Fruit fly (Drosophila melanogaster) whole organism, embryonic: Measurements from ENCODE around the gene wds.
A peak's percentile ranks its signal among the peaks of the same experiment; 100 is the strongest.

ENCODE experiments used
- ATbp ChIP-seq: fragments of 200-800 bp; sonication (Bioruptor generic); optimal IDR thresholded peaks from 2 replicates; lab custom pipeline; 2017; ENCODE audit warnings: missing biosample characterization, mild to moderate bottlenecking, missing genetic modification characterization, missing genetic modification reagents
- Asciz ChIP-seq: fragments of 200-800 bp; sonication (Bioruptor generic); optimal IDR thresholded peaks from 2 replicates; lab custom pipeline; 2017; ENCODE audit warnings: missing biosample characterization, mild to moderate bottlenecking, missing genetic modification characterization, missing genetic modification reagents
- Atf-2 ChIP-seq: fragments of 200-800 bp; sonication (Bioruptor generic); optimal IDR thresholded peaks from 2 replicates; lab custom pipeline; 2016; ENCODE audit warnings: missing biosample characterization, missing genetic modification characterization
- Bdp1 ChIP-seq: fragments of 200-800 bp; sonication (Bioruptor generic); optimal IDR thresholded peaks from 3 replicates; lab custom pipeline; 2016; ENCODE audit warnings: missing biosample characterization, missing genetic modification characterization
- CG11695 ChIP-seq: fragments of 200-800 bp; sonication (Bioruptor generic); IDR thresholded peaks from 3 replicates; pipeline ENCODE4 v1.3.6; 2022; ENCODE audit warnings: missing biosample characterization, missing genetic modification characterization
- CG12104 ChIP-seq: fragments of 200-800 bp; sonication (Bioruptor generic); optimal IDR thresholded peaks from 3 replicates; lab custom pipeline; 2016; ENCODE audit warnings: missing biosample characterization, missing genetic modification characterization
- CG12155 ChIP-seq: fragments of 200-800 bp; sonication (Bioruptor generic); optimal IDR thresholded peaks from 3 replicates; lab custom pipeline; 2016; ENCODE audit warnings: missing biosample characterization, missing genetic modification characterization
- CG12391 ChIP-seq: fragments of 200-800 bp; sonication (Bioruptor generic); optimal IDR thresholded peaks from 3 replicates; lab custom pipeline; 2018; ENCODE audit warnings: missing biosample characterization, mild to moderate bottlenecking, missing genetic modification characterization, moderate library complexity
- CG13894 ChIP-seq: fragments of 200-800 bp; sonication (Bioruptor generic); optimal IDR thresholded peaks from 3 replicates; lab custom pipeline; 2018; ENCODE audit warnings: missing biosample characterization, mild to moderate bottlenecking, missing genetic modification characterization, moderate library complexity
- CG15269 ChIP-seq: fragments of 200-800 bp; sonication (Bioruptor generic); optimal IDR thresholded peaks from 2 replicates; lab custom pipeline; 2018; ENCODE audit warnings: missing biosample characterization, mild to moderate bottlenecking, missing genetic modification characterization, moderate library complexity
- CG1529 ChIP-seq: fragments of 200-800 bp; sonication (Bioruptor generic); optimal IDR thresholded peaks from 3 replicates; lab custom pipeline; 2018; ENCODE audit warnings: missing biosample characterization, missing genetic modification characterization
- CG3065 ChIP-seq: fragments of 200-800 bp; sonication (Bioruptor generic); optimal IDR thresholded peaks from 2 replicates; lab custom pipeline; 2016; ENCODE audit warnings: missing biosample characterization, missing genetic modification characterization
- CG31365 ChIP-seq: fragments of 200-800 bp; sonication (Bioruptor generic); optimal IDR thresholded peaks from 2 replicates; lab custom pipeline; 2018; ENCODE audit warnings: missing biosample characterization, mild to moderate bottlenecking, missing genetic modification characterization
- CG43689 ChIP-seq: fragments of 200-800 bp; sonication (Bioruptor generic); IDR thresholded peaks from 2 replicates; pipeline ENCODE4 v1.3.6; 2022; ENCODE audit warnings: missing biosample characterization, missing genetic modification characterization
- CG6765 ChIP-seq: fragments of 200-800 bp; sonication (Bioruptor generic); optimal IDR thresholded peaks from 3 replicates; lab custom pipeline; 2017; ENCODE audit warnings: missing biosample characterization, mild to moderate bottlenecking, missing genetic modification characterization
- CG7786 ChIP-seq: fragments of 200-800 bp; sonication (Bioruptor generic); optimal IDR thresholded peaks from 2 replicates; lab custom pipeline; 2016; ENCODE audit warnings: missing biosample characterization, missing genetic modification characterization
- CG9876 ChIP-seq: fragments of 200-800 bp; sonication (Bioruptor generic); optimal IDR thresholded peaks from 2 replicates; lab custom pipeline; 2016; ENCODE audit warnings: missing biosample characterization, missing genetic modification characterization
- D19B ChIP-seq: fragments of 200-800 bp; sonication (Bioruptor generic); optimal IDR thresholded peaks from 2 replicates; lab custom pipeline; 2017; ENCODE audit warnings: missing biosample characterization, mild to moderate bottlenecking, missing genetic modification characterization
- Dip2 ChIP-seq: fragments of 200-800 bp; sonication (Bioruptor generic); IDR thresholded peaks from 2 replicates; pipeline ENCODE4 v1.3.6; 2022; ENCODE audit warnings: missing biosample characterization, missing genetic modification characterization
- Dll ChIP-seq: fragments of 200-800 bp; sonication (Bioruptor generic); IDR thresholded peaks from 4 replicates; pipeline ENCODE4 v1.3.6; 2022; ENCODE audit warnings: missing biosample characterization, missing genetic modification characterization; ENCODE audit not compliant: partially characterized antibody
- E2f2 ChIP-seq: fragments of 200-800 bp; sonication (Bioruptor generic); IDR thresholded peaks from 2 replicates; pipeline ENCODE4 v1.3.6; 2022; ENCODE audit warnings: missing biosample characterization, missing genetic modification characterization
- HHEX ChIP-seq: fragments of 200-800 bp; sonication (Bioruptor generic); optimal IDR thresholded peaks from 3 replicates; lab custom pipeline; 2017; ENCODE audit warnings: missing biosample characterization, mild to moderate bottlenecking, missing genetic modification characterization, missing genetic modification reagents
- HLH54F ChIP-seq: fragments of 200-800 bp; sonication (Bioruptor generic); optimal IDR thresholded peaks from 3 replicates; lab custom pipeline; 2016; ENCODE audit warnings: missing biosample characterization, missing genetic modification characterization
- Hr3 ChIP-seq: fragments of 200-800 bp; sonication (Bioruptor generic); optimal IDR thresholded peaks from 3 replicates; lab custom pipeline; 2016; ENCODE audit warnings: missing biosample characterization, missing genetic modification characterization
- Med ChIP-seq: fragments of 200-800 bp; sonication (Bioruptor generic); peaks from one replicate; lab custom pipeline; 2016; ENCODE audit warnings: missing biosample characterization, missing genetic modification characterization, mild to moderate bottlenecking, inconsistent platforms, moderate library complexity
- Meics ChIP-seq: fragments of 200-800 bp; sonication (Bioruptor generic); optimal IDR thresholded peaks from 2 replicates; lab custom pipeline; 2017; ENCODE audit warnings: missing biosample characterization, mild to moderate bottlenecking, missing genetic modification characterization
- Nf-YB ChIP-seq: fragments of 200-800 bp; sonication (Bioruptor generic); optimal IDR thresholded peaks from 3 replicates; lab custom pipeline; 2019; ENCODE audit warnings: missing biosample characterization, mild to moderate bottlenecking, missing genetic modification characterization, moderate library complexity
- NfI ChIP-seq: fragments of 200-800 bp; sonication (Bioruptor generic); optimal IDR thresholded peaks from 3 replicates; lab custom pipeline; 2018; ENCODE audit warnings: missing biosample characterization, mild to moderate bottlenecking, missing genetic modification characterization, moderate library complexity
- Opbp ChIP-seq: fragments of 200-800 bp; sonication (Bioruptor generic); IDR thresholded peaks from 3 replicates; pipeline ENCODE4 v1.3.6; 2022; ENCODE audit warnings: missing biosample characterization, missing genetic modification characterization; ENCODE audit not compliant: partially characterized antibody
- Trl ChIP-seq, 3 experiments: fragments of >200 bp in 2 of 3; fragments of 200-800 bp in 1 of 3; sonication (Bioruptor generic) in 1 of 3; optimal IDR thresholded peaks; 2 replicates in 1 of 3; 3 replicates in 2 of 3; lab custom pipeline; 2016 to 2017; ENCODE audit warnings: missing biosample characterization in 1 of 3, missing genetic modification characterization in 1 of 3
- az2 ChIP-seq: fragments of 200-800 bp; sonication (Bioruptor generic); optimal IDR thresholded peaks from 3 replicates; lab custom pipeline; 2016; ENCODE audit warnings: missing biosample characterization, missing genetic modification characterization
- danr ChIP-seq: fragments of 200-800 bp; sonication (Bioruptor generic); IDR thresholded peaks from 2 replicates; pipeline ENCODE4 v1.3.6; 2022; ENCODE audit warnings: missing biosample characterization, missing genetic modification characterization
- dimm ChIP-seq: fragments of 200-800 bp; sonication (Bioruptor generic); IDR thresholded peaks from 2 replicates; pipeline ENCODE4 v1.3.6; 2022; ENCODE audit warnings: missing biosample characterization, missing genetic modification characterization
- dmrt99B ChIP-seq: fragments of 200-800 bp; sonication (Bioruptor generic); optimal IDR thresholded peaks from 2 replicates; lab custom pipeline; 2018; ENCODE audit warnings: missing biosample characterization, mild to moderate bottlenecking, missing genetic modification characterization, moderate library complexity
- dpn ChIP-seq, 2 experiments: fragments of 200-800 bp; sonication (Bioruptor generic); optimal IDR thresholded peaks; 3 replicates each; lab custom pipeline; 2016; ENCODE audit warnings: missing biosample characterization in 2 of 2, missing genetic modification characterization in 2 of 2
- eve ChIP-seq, 2 experiments: fragments of >200 bp; optimal IDR thresholded peaks; 2 replicates each; lab custom pipeline; 2017; ENCODE audit warnings: missing biosample characterization in 2 of 2, missing genetic modification characterization in 2 of 2
- exex ChIP-seq: fragments of 200-800 bp; sonication (Bioruptor generic); optimal IDR thresholded peaks from 4 replicates; lab custom pipeline; 2018; ENCODE audit warnings: missing biosample characterization, mild to moderate bottlenecking, missing genetic modification characterization, moderate library complexity
- gsb ChIP-seq: fragments of 200-800 bp; sonication (Bioruptor generic); IDR thresholded peaks from 2 replicates; pipeline ENCODE4 v1.3.6; 2022; ENCODE audit warnings: missing biosample characterization, missing genetic modification characterization
- hbn ChIP-seq: fragments of 200-800 bp; sonication (Bioruptor generic); IDR thresholded peaks from 2 replicates; pipeline ENCODE4 v1.3.6; 2022; ENCODE audit warnings: missing biosample characterization, missing genetic modification characterization; ENCODE audit not compliant: partially characterized antibody
- hkb ChIP-seq, 2 experiments: fragments of 200-800 bp in 1 of 2; fragments of >200 bp in 1 of 2; sonication (Bioruptor generic) in 1 of 2; IDR thresholded peaks in 1 of 2; optimal IDR thresholded peaks in 1 of 2; 2 replicates each; pipeline versions ENCODE4 v1.3.6 to Lab custom; 2017 to 2022; ENCODE audit warnings: missing biosample characterization in 1 of 2, missing genetic modification characterization in 1 of 2
- kay ChIP-seq: fragments of 200-800 bp; sonication (Bioruptor generic); optimal IDR thresholded peaks from 2 replicates; lab custom pipeline; 2016; ENCODE audit warnings: missing biosample characterization, missing genetic modification characterization
- lmd ChIP-seq: fragments of 200-800 bp; sonication (Bioruptor generic); IDR thresholded peaks from 2 replicates; pipeline ENCODE4 v1.3.6; 2022; ENCODE audit warnings: missing biosample characterization, missing genetic modification characterization
- mirr ChIP-seq: fragments of 200-800 bp; sonication (Bioruptor generic); optimal IDR thresholded peaks from 3 replicates; lab custom pipeline; 2018; ENCODE audit warnings: missing biosample characterization, mild to moderate bottlenecking, missing genetic modification characterization
- pzg ChIP-seq: fragments of 200-800 bp; sonication (Bioruptor generic); optimal IDR thresholded peaks from 3 replicates; lab custom pipeline; 2018; ENCODE audit warnings: missing biosample characterization, mild to moderate bottlenecking, missing genetic modification characterization, moderate library complexity
- ro ChIP-seq: fragments of 200-800 bp; sonication (Bioruptor generic); IDR thresholded peaks from 2 replicates; pipeline ENCODE4 v1.3.6; 2022; ENCODE audit warnings: missing biosample characterization, missing genetic modification characterization
- sens ChIP-seq: fragments of 200-800 bp; sonication (Bioruptor generic); peaks from one replicate; lab custom pipeline; 2016; ENCODE audit warnings: missing biosample characterization, missing genetic modification characterization
- sisA ChIP-seq: fragments of 200-800 bp; sonication (Bioruptor generic); IDR thresholded peaks from 2 replicates; pipeline ENCODE4 v1.3.6; 2022; ENCODE audit warnings: missing biosample characterization, missing genetic modification characterization
- tgo ChIP-seq: fragments of 200-800 bp; sonication (Bioruptor generic); IDR thresholded peaks from 3 replicates; pipeline ENCODE4 v1.3.6; 2022; ENCODE audit warnings: missing biosample characterization, missing genetic modification characterization
- unpg ChIP-seq: fragments of 200-800 bp; sonication (Bioruptor generic); optimal IDR thresholded peaks from 3 replicates; lab custom pipeline; 2018; ENCODE audit warnings: missing biosample characterization, mild to moderate bottlenecking, missing genetic modification characterization, moderate library complexity
- wek ChIP-seq: fragments of 200-800 bp; sonication (Bioruptor generic); optimal IDR thresholded peaks from 3 replicates; lab custom pipeline; 2018; ENCODE audit warnings: missing biosample characterization, mild to moderate bottlenecking, missing genetic modification characterization, moderate library complexity

The wds gene

DNA sequence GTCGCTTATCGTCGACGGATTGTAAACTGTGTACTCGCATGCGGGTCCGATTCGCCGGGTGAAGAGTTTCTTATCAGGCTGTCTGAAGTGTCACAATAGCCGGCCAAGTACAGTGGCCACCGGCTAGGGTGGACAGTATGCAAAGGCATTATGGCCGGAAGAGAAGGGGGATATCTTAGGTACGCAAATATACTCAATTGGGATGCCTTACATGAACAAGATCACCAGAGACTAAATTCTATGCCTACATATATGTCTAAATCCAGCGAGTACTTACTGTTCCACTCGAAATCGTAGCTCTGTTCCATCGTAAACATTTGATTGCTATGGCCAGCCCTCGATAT is 7.9 kb downstream of the wds start (continued):
- TF ChIP-seq eve (GFP tag; optimal IDR thresholded peaks at IDR 0.05; lab: Kevin White, UChicago), result no peak
- peak; percentile 85 for TF ChIP-seq CG6765 (GFP tag; lab: Kevin White, UChicago)
- peak; percentile 80 for TF ChIP-seq ATbp
- peak; percentile 90 for TF ChIP-seq CG12155
- peak; percentile 76 for TF ChIP-seq Asciz (GFP tag; lab: Kevin White, UChicago)
- TF ChIP-seq Dip2 (GFP tag; lab: Robert Waterston, UW), result peak; percentile 41; the same call in 1 of the 2 replicates
- TF ChIP-seq lmd (GFP tag; lab: Robert Waterston, UW), result peak; percentile 96
- peak; percentile 95 for TF ChIP-seq CG7786 (GFP tag; lab: Kevin White, UChicago)
- TF ChIP-seq CG43689 (GFP tag; lab: Robert Waterston, UW), result peak; percentile 81
- peak; percentile 99 for TF ChIP-seq Med (GFP tag; lab: Kevin White, UChicago)
- TF ChIP-seq dimm (GFP tag; lab: Robert Waterston, UW), result peak; percentile 79
- TF ChIP-seq sisA (GFP tag; lab: Robert Waterston, UW), result peak; percentile 95
- TF ChIP-seq Nf-YB (GFP tag; lab: Kevin White, UChicago), result peak; percentile 56
- peak; percentile 95 for TF ChIP-seq Meics (GFP tag; lab: Kevin White, UChicago)
- TF ChIP-seq HLH54F (GFP tag; lab: Kevin White, UChicago), result peak; percentile 91
- peak; percentile 73 for TF ChIP-seq Bdp1 (GFP tag; lab: Kevin White, UChicago)
- peak; percentile 75 for TF ChIP-seq mirr (GFP tag; lab: Kevin White, UChicago)
- peak; percentile 85 for TF ChIP-seq kay (GFP tag; lab: Kevin White, UChicago)
- peak; percentile 91 for TF ChIP-seq CG9876 (GFP tag; lab: Kevin White, UChicago)
- peak; percentile 86 for TF ChIP-seq NfI (GFP tag; lab: Kevin White, UChicago)
- no peak for TF ChIP-seq Dll (GFP tag; lab: Robert Waterston, UW)
- TF ChIP-seq wek (GFP tag; lab: Kevin White, UChicago), result peak; percentile 68
- TF ChIP-seq CG12391 (tag; lab: Kevin White, UChicago), result peak; percentile 83
- TF ChIP-seq Hr3 (GFP tag; lab: Kevin White, UChicago), result peak; percentile 84
- peak; percentile 71 for TF ChIP-seq ro (GFP tag; lab: Robert Waterston, UW)
- TF ChIP-seq tgo (GFP tag; lab: Robert Waterston, UW), result peak; percentile 94
- peak; percentile 89 for TF ChIP-seq unpg (GFP tag; lab: Kevin White, UChicago)
- peak; percentile 82 for TF ChIP-seq Atf-2 (GFP tag; lab: Kevin White, UChicago)
- no peak for TF ChIP-seq Opbp (GFP tag; lab: Robert Waterston, UW)
- peak; percentile 90 for TF ChIP-seq gsb
- TF ChIP-seq CG3065 (GFP tag; lab: Kevin White, UChicago), result peak; percentile 67
- TF ChIP-seq az2, result peak; percentile 87
- TF ChIP-seq D19B (GFP tag; lab: Kevin White, UChicago), result peak; percentile 85
- peak; percentile 94 for TF ChIP-seq CG11695 (GFP tag; lab: Robert Waterston, UW)
- TF ChIP-seq CG1529 (GFP tag; lab: Kevin White, UChicago), result peak; percentile 58
- TF ChIP-seq hkb (optimal IDR thresholded peaks at IDR 0.05; lab: Kevin White, UChicago), result no peak
- peak; percentile 93 for TF ChIP-seq hkb (GFP tag; IDR thresholded peaks at IDR 0.05; lab: Robert Waterston, UW)
- peak; percentile 83 for TF ChIP-seq CG13894
- TF ChIP-seq CG12104 (GFP tag; lab: Kevin White, UChicago), result peak; percentile 75
- peak; percentile 92 for TF ChIP-seq dmrt99B
- TF ChIP-seq hbn (GFP tag; lab: Robert Waterston, UW), result no peak
- TF ChIP-seq exex (tag; lab: Kevin White, UChicago), result peak; percentile 83
- peak; percentile 93 for TF ChIP-seq CG15269 (tag; lab: Kevin White, UChicago)
- peak; percentile 38 for TF ChIP-seq pzg (GFP tag; lab: Kevin White, UChicago)
- peak; percentile 97 for TF ChIP-seq sens
- peak; percentile 67 for TF ChIP-seq E2f2 (GFP tag; lab: Robert Waterston, UW)
- no peak for TF ChIP-seq Trl (optimal IDR thresholded peaks at IDR 0.05; lab: Kevin White, UChicago)
- peak; percentile 91 for TF ChIP-seq Trl (GFP tag; optimal IDR thresholded peaks at IDR 0.05; lab: Kevin White, UChicago)
- peak; percentile 86 for TF ChIP-seq danr
- peak; percentile 92 for TF ChIP-seq HHEX (GFP tag; lab: Kevin White, UChicago)
- peak; percentile 95 for TF ChIP-seq dpn (GFP tag; optimal IDR thresholded peaks at IDR 0.05; lab: Kevin White, UChicago)
- TF ChIP-seq CG31365 (tag; lab: Kevin White, UChicago), result peak; percentile 78
